Fruit fly (Drosophila melanogaster): ENCODE measurements around the gene CG17271.

The CG17271 gene

DNA sequence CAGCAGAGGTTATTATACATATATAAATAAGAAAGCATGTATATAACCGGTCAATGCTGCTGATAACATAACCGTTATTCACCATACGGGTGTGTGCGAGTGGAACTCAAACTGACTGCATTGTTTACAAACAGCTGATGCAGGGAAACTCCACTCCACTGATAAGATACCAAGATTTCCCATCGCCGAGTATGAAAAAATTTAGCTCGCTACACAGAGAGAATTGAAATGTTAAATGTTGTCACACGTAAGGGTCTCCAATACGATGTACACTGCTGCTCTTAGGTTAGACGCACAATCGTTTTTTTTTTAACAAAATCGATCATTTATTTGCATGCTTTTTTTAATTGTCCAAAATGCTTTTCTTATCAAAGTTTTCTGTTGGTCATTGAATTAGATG is 12.0 kb upstream of the CG17271 start (continued):
- no peak for TF ChIP-seq amos (GFP tag; IDR thresholded peaks at IDR 0.05; ENCODE audit: partially characterized antibody)
- TF ChIP-seq zen (tag; optimal IDR thresholded peaks at IDR 0.05): no peak
- no peak for TF ChIP-seq CG12659 (GFP tag; optimal IDR thresholded peaks at IDR 0.05)
- no peak for TF ChIP-seq sr (GFP tag; IDR thresholded peaks at IDR 0.05)
- TF ChIP-seq CG14965 (GFP tag; optimal IDR thresholded peaks at IDR 0.05; ENCODE audit: borderline replicate concordance): no peak
- TF ChIP-seq hkb (optimal IDR thresholded peaks at IDR 0.05): no peak
- no peak for TF ChIP-seq hkb (GFP tag; IDR thresholded peaks at IDR 0.05)
- TF ChIP-seq CG34422 (GFP tag; IDR thresholded peaks at IDR 0.05): peak; percentile 29; the same call in 1 of the 3 replicates
- TF ChIP-seq chif (GFP tag; optimal IDR thresholded peaks at IDR 0.05): peak in 1 of 2 experiments; percentile 29
- no peak; the same call in 2 of the 3 replicates for TF ChIP-seq croc (GFP tag; conservative IDR thresholded peaks at IDR 0.05)
- TF ChIP-seq CG1602 (GFP tag; optimal IDR thresholded peaks at IDR 0.05): peak; percentile 18
- peak; percentile 10 for TF ChIP-seq ATbp (GFP tag; optimal IDR thresholded peaks at IDR 0.05)
- TF ChIP-seq MBD-R2 (GFP tag; IDR thresholded peaks at IDR 0.05): no peak
- TF ChIP-seq CG12744 (GFP tag; optimal IDR thresholded peaks at IDR 0.05): no peak
- TF ChIP-seq gcm2 (GFP tag; optimal IDR thresholded peaks at IDR 0.05): no peak
- peak; percentile 40; the same call in 1 of the 2 replicates for TF ChIP-seq CG14441 (GFP tag; IDR thresholded peaks at IDR 0.05)
- TF ChIP-seq CG30403 (GFP tag; optimal IDR thresholded peaks at IDR 0.05): peak; percentile 19
- no peak for TF ChIP-seq cg (GFP tag; optimal IDR thresholded peaks at IDR 0.05)
- peak; percentile 36 for TF ChIP-seq slp2 (GFP tag; optimal IDR thresholded peaks at IDR 0.05)
- TF ChIP-seq CG10321 (GFP tag; IDR thresholded peaks at IDR 0.05): no peak
- no peak for TF ChIP-seq sob (GFP tag; IDR thresholded peaks at IDR 0.05)
- TF ChIP-seq p53 (GFP tag; optimal IDR thresholded peaks at IDR 0.05): no peak
- TF ChIP-seq CG10431 (GFP tag; optimal IDR thresholded peaks at IDR 0.05): no peak
- TF ChIP-seq Scr (GFP tag; IDR thresholded peaks at IDR 0.05; ENCODE audit: partially characterized antibody): no peak
- TF ChIP-seq gro (GFP tag; optimal IDR thresholded peaks at IDR 0.05): no peak
- TF ChIP-seq vfl (GFP tag; optimal IDR thresholded peaks at IDR 0.05): no peak
- no peak for TF ChIP-seq CG10147 (GFP tag; optimal IDR thresholded peaks at IDR 0.05)
- TF ChIP-seq zfh2 (GFP tag; optimal IDR thresholded peaks at IDR 0.05): no peak
- TF ChIP-seq Ets65A (GFP tag): peak; percentile 10
- TF ChIP-seq CG7928 (GFP tag; optimal IDR thresholded peaks at IDR 0.05): no peak
- TF ChIP-seq bowl (GFP tag; IDR thresholded peaks at IDR 0.05): no peak
- TF ChIP-seq CG11695 (GFP tag; IDR thresholded peaks at IDR 0.05): 0 out of 3 replicates have a peak, but pooled peaks have one; percentile 28
- TF ChIP-seq CG1529 (GFP tag; optimal IDR thresholded peaks at IDR 0.05): no peak
- 0 out of 2 replicates have a peak, but pooled peaks have one; percentile 37 for TF ChIP-seq Drgx (GFP tag; IDR thresholded peaks at IDR 0.05)
- no peak for TF ChIP-seq CG4707 (GFP tag; optimal IDR thresholded peaks at IDR 0.05)
- TF ChIP-seq knrl (GFP tag; IDR thresholded peaks at IDR 0.05; ENCODE audit: partially characterized antibody): no peak
- no peak for TF ChIP-seq Sin3A (optimal IDR thresholded peaks at IDR 0.05)
- no peak for TF ChIP-seq CG12155 (GFP tag; optimal IDR thresholded peaks at IDR 0.05)
- TF ChIP-seq mirr (GFP tag; optimal IDR thresholded peaks at IDR 0.05): no peak
- no peak for TF ChIP-seq CG7372 (GFP tag; IDR thresholded peaks at IDR 0.05)
- no peak for TF ChIP-seq Kr (GFP tag; optimal IDR thresholded peaks at IDR 0.05)
- no peak for TF ChIP-seq CG13123 (GFP tag; optimal IDR thresholded peaks at IDR 0.05)
- peak; percentile 62 for TF ChIP-seq row (GFP tag; IDR thresholded peaks at IDR 0.05)
- no peak for TF ChIP-seq Trl (optimal IDR thresholded peaks at IDR 0.05)
- peak; percentile 11 for TF ChIP-seq Trl (GFP tag; optimal IDR thresholded peaks at IDR 0.05)
- no peak for TF ChIP-seq D (optimal IDR thresholded peaks at IDR 0.05)
- TF ChIP-seq D (GFP tag; optimal IDR thresholded peaks at IDR 0.05): no peak
- no peak for TF ChIP-seq ato (GFP tag; IDR thresholded peaks at IDR 0.05; ENCODE audit: partially characterized antibody)
- TF ChIP-seq E2f2 (GFP tag; IDR thresholded peaks at IDR 0.05): no peak
- no peak for TF ChIP-seq CG9797 (GFP tag; optimal IDR thresholded peaks at IDR 0.05)
- TF ChIP-seq CG1233 (GFP tag; optimal IDR thresholded peaks at IDR 0.05): no peak
- no peak for TF ChIP-seq HLHmδ (GFP tag; optimal IDR thresholded peaks at IDR 0.05)
- no peak for TF ChIP-seq Hr3 (GFP tag; optimal IDR thresholded peaks at IDR 0.05)
